Fruit fly (Drosophila melanogaster) whole organism: Measurements from ENCODE around the gene sov.

Experiments used
- CG8478 ChIP-seq: fragments of >200 bp; optimal IDR thresholded peaks from 2 replicates; lab custom pipeline; 2018; ENCODE audit warnings: inconsistent platforms
- Dll ChIP-seq: fragments of >200 bp; optimal IDR thresholded peaks from 2 replicates; lab custom pipeline; 2017
- EcR ChIP-seq, 2 experiments: fragments of >200 bp; optimal IDR thresholded peaks; 2 replicates each; lab custom pipeline; 2017; ENCODE audit warnings: missing biosample characterization in 2 of 2, missing genetic modification characterization in 2 of 2, missing genetic modification reagents in 2 of 2
- pan ChIP-seq: fragments of >200 bp; optimal IDR thresholded peaks from 2 replicates; lab custom pipeline; 2017
- psq ChIP-seq: fragments of >200 bp; optimal IDR thresholded peaks from 2 replicates; lab custom pipeline; 2017
- usp ChIP-seq: fragments of >200 bp; optimal IDR thresholded peaks from 2 replicates; lab custom pipeline; 2017; ENCODE audit warnings: missing biosample characterization, missing genetic modification characterization, mixed read lengths

- TF ChIP-seq usp (GFP tag; lab: Kevin White, UChicago) = no peak
- no peak for TF ChIP-seq psq (lab: Kevin White, UChicago)
- no peak for TF ChIP-seq CG8478 (lab: Kevin White, UChicago)
- TF ChIP-seq pan (lab: Kevin White, UChicago) = no peak
- no peak for TF ChIP-seq Dll
- TF ChIP-seq EcR (GFP tag; optimal IDR thresholded peaks at IDR 0.05; lab: Kevin White, UChicago) = no peak
Observed at dm6 chrX:6794190-6794589, 38.1 kb downstream of the sov start.
